Worm (Caenorhabditis elegans) whole organism, early embryonic: Measurements from ENCODE around the gene Y61A9LA.4.

ENCODE experiments used
- aly-1 ChIP-seq: sonication (generic microtip); optimal IDR thresholded peaks from 2 replicates; lab custom pipeline; 2016; ENCODE audit warnings: missing genetic modification characterization, missing compliant biosample characterization
- ama-1 ChIP-seq: fragments of 150-350 bp; optimal IDR thresholded peaks from 2 replicates; lab custom pipeline; 2014
- flt-1 ChIP-seq: fragments of 200-800 bp; sonication (Bioruptor generic); IDR thresholded peaks from 2 replicates; pipeline ENCODE4 v1.3.6; 2022; ENCODE audit warnings: missing genetic modification characterization, missing compliant biosample characterization
- hnd-1 ChIP-seq: sonication (generic microtip); optimal IDR thresholded peaks from 2 replicates; lab custom pipeline; 2016; ENCODE audit warnings: missing genetic modification characterization, missing compliant biosample characterization
- scrt-1 ChIP-seq: fragments of 200-800 bp; sonication (Bioruptor generic); IDR thresholded peaks from 2 replicates; pipeline ENCODE4 v1.3.6; 2022; ENCODE audit warnings: missing genetic modification characterization, missing compliant biosample characterization

DNA sequence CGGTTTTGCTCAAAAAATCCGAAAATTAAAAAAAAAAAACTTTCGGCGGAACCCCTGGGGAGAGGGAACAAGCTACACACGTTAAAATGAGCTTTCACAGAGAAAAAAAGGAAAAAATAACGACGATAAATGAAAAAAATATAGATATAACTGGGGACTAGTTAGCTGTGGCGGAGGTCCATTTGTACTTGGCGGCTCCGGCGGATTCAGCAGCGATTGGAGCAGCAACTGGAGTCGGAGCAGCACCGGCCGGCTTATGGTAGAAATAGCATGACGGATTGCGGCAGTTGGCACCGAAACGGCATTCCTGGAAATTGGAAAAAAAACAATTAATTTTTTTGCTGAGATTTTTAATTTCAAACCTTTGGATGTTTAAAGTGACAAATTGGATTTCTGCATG, 2.0 kb downstream of the Y61A9LA.4 start:
- no peak for TF ChIP-seq ama-1
- no peak for TF ChIP-seq aly-1 (tag; lab: Kevin White, UChicago)
- TF ChIP-seq scrt-1 (GFP tag; lab: Robert Waterston, UW): no peak
- TF ChIP-seq flt-1: no peak
- TF ChIP-seq hnd-1 (tag; lab: Kevin White, UChicago): no peak
